Worm (Caenorhabditis elegans) whole organism, L4 larva: ENCODE measurements around the gene F13E6.2.

Source experiments
- D1046.2 ChIP-seq: fragments of 200-800 bp; sonication (Bioruptor generic); IDR thresholded peaks from 2 replicates; pipeline ENCODE4 v1.3.6; 2022; ENCODE audit warnings: missing genetic modification characterization, missing compliant biosample characterization
- F26F4.8 ChIP-seq: fragments of 200-800 bp; sonication (Bioruptor generic); conservative IDR thresholded peaks from 2 replicates; pipeline ENCODE4 v1.3.6; 2022; ENCODE audit warnings: missing genetic modification characterization, missing compliant biosample characterization
- T26A8.4 ChIP-seq: fragments of 200-800 bp; sonication (Bioruptor generic); IDR thresholded peaks from 2 replicates; pipeline ENCODE4 v1.3.6; 2022; ENCODE audit warnings: missing genetic modification characterization, missing compliant biosample characterization
- Y105C5A.15 ChIP-seq: fragments of 200-800 bp; sonication (Bioruptor generic); IDR thresholded peaks from 2 replicates; pipeline ENCODE4 v1.3.6; 2022; ENCODE audit warnings: missing genetic modification characterization, missing compliant biosample characterization
- Y48G9A.11 ChIP-seq: fragments of 200-800 bp; sonication (Bioruptor generic); IDR thresholded peaks from 2 replicates; pipeline ENCODE4 v1.3.6; 2022; ENCODE audit warnings: missing genetic modification reagents, missing genetic modification characterization, missing compliant biosample characterization
- Y5F2A.4 ChIP-seq: fragments of 200-800 bp; sonication (Bioruptor generic); optimal IDR thresholded peaks from 2 replicates; lab custom pipeline; 2018; ENCODE audit warnings: mild to moderate bottlenecking, missing genetic modification characterization, missing compliant biosample characterization
- aha-1 ChIP-seq: fragments of 150-350 bp; peaks from one replicate; lab custom pipeline; 2014; ENCODE audit warnings: missing biosample characterization, missing genetic modification characterization
- arid-1 ChIP-seq: fragments of 200-800 bp; sonication (Bioruptor generic); conservative IDR thresholded peaks from 2 replicates; pipeline ENCODE4 v1.3.6; 2022; ENCODE audit warnings: missing genetic modification reagents, missing genetic modification characterization, missing compliant biosample characterization
- ceh-20 ChIP-seq: fragments of 200-800 bp; sonication (Bioruptor generic); IDR thresholded peaks from 2 replicates; pipeline ENCODE4 v1.3.6; 2022; ENCODE audit warnings: missing genetic modification reagents, missing genetic modification characterization, missing compliant biosample characterization
- ceh-44 ChIP-seq: fragments of 200-800 bp; sonication (Bioruptor generic); IDR thresholded peaks from 2 replicates; pipeline ENCODE4 v1.3.6; 2022; ENCODE audit warnings: missing genetic modification reagents, missing genetic modification characterization, missing compliant biosample characterization
- ctbp-1 ChIP-seq: fragments of 200-800 bp; sonication (Bioruptor generic); IDR thresholded peaks from 2 replicates; pipeline ENCODE4 v1.3.6; 2022; ENCODE audit warnings: missing genetic modification reagents, missing genetic modification characterization, missing compliant biosample characterization
- daf-16 ChIP-seq, 3 experiments: sonication (generic microtip); optimal IDR thresholded peaks; 2 replicates each; lab custom pipeline; 2016 to 2017; ENCODE audit warnings: missing genetic modification characterization in 3 of 3, missing genetic modification reagents in 3 of 3, mild to moderate bottlenecking in 2 of 3, missing compliant biosample characterization in 2 of 3, missing biosample characterization in 1 of 3, moderate library complexity in 1 of 3
- daf-19 ChIP-seq: fragments of 200-800 bp; sonication (Bioruptor generic); conservative IDR thresholded peaks from 2 replicates; pipeline ENCODE4 v1.3.6; 2022; ENCODE audit warnings: missing genetic modification characterization, missing compliant biosample characterization
- dmd-6 ChIP-seq: fragments of 200-800 bp; sonication (Bioruptor generic); IDR thresholded peaks from 2 replicates; pipeline ENCODE4 v1.3.6; 2022; ENCODE audit warnings: missing genetic modification reagents, missing genetic modification characterization, missing compliant biosample characterization
- duxl-1 ChIP-seq: sonication (generic microtip); optimal IDR thresholded peaks from 2 replicates; lab custom pipeline; 2016; ENCODE audit warnings: mild to moderate bottlenecking, missing genetic modification characterization, moderate library complexity, missing compliant biosample characterization; ENCODE audit not compliant: poor library complexity
- hlh-30 ChIP-seq: sonication (generic microtip); optimal IDR thresholded peaks from 2 replicates; lab custom pipeline; 2017; ENCODE audit warnings: antibody characterized with exemption, mild to moderate bottlenecking, missing genetic modification characterization, missing compliant biosample characterization; ENCODE audit not compliant: insufficient read depth
- hmg-1.1 ChIP-seq: fragments of 200-800 bp; sonication (Bioruptor generic); IDR thresholded peaks from 2 replicates; pipeline ENCODE4 v1.3.6; 2022; ENCODE audit warnings: missing genetic modification reagents, missing genetic modification characterization, missing compliant biosample characterization
- lim-7 ChIP-seq: fragments of 200-800 bp; sonication (Bioruptor generic); IDR thresholded peaks from 2 replicates; pipeline ENCODE4 v1.3.6; 2022; ENCODE audit warnings: missing genetic modification characterization, missing compliant biosample characterization
- lin-1 ChIP-seq: fragments of 200-800 bp; sonication (Bioruptor generic); IDR thresholded peaks from 2 replicates; pipeline ENCODE4 v1.3.6; 2022; ENCODE audit warnings: missing genetic modification reagents, missing genetic modification characterization, missing compliant biosample characterization
- lin-38 ChIP-seq: fragments of 200-800 bp; sonication (Bioruptor generic); IDR thresholded peaks from 2 replicates; pipeline ENCODE4 v1.3.6; 2022; ENCODE audit warnings: missing genetic modification reagents, missing genetic modification characterization, missing compliant biosample characterization
- lir-3 ChIP-seq: sonication (generic microtip); optimal IDR thresholded peaks from 2 replicates; lab custom pipeline; 2016; ENCODE audit warnings: mild to moderate bottlenecking, missing genetic modification characterization, missing compliant biosample characterization
- madf-5 ChIP-seq, 2 experiments: fragments of 200-800 bp; sonication (Bioruptor generic); IDR thresholded peaks; 2 replicates each; pipeline ENCODE4 v1.3.6; 2022; ENCODE audit warnings: missing compliant biosample characterization in 2 of 2, missing genetic modification characterization in 2 of 2
- madf-9 ChIP-seq: fragments of 200-800 bp; sonication (Bioruptor generic); conservative IDR thresholded peaks from 2 replicates; pipeline ENCODE4 v1.3.6; 2022; ENCODE audit warnings: missing genetic modification reagents, missing genetic modification characterization, missing compliant biosample characterization
- mdt-29 ChIP-seq: fragments of 200-800 bp; sonication (Bioruptor generic); IDR thresholded peaks from 2 replicates; pipeline ENCODE4 v1.3.6; 2022; ENCODE audit warnings: missing genetic modification reagents, missing genetic modification characterization, missing compliant biosample characterization
- mxl-3 ChIP-seq: fragments of 200-800 bp; sonication (Bioruptor generic); optimal IDR thresholded peaks from 2 replicates; lab custom pipeline; 2018; ENCODE audit warnings: mild to moderate bottlenecking, missing genetic modification characterization, missing compliant biosample characterization
- nhr-10 ChIP-seq: fragments of 150-350 bp; optimal IDR thresholded peaks from 2 replicates; lab custom pipeline; 2014; ENCODE audit warnings: missing biosample characterization, missing genetic modification characterization
- nhr-11 ChIP-seq: fragments of 150-350 bp; optimal IDR thresholded peaks from 2 replicates; lab custom pipeline; 2014; ENCODE audit warnings: missing biosample characterization, missing genetic modification characterization
- nhr-111 ChIP-seq: fragments of 200-800 bp; sonication (Bioruptor generic); optimal IDR thresholded peaks from 2 replicates; lab custom pipeline; 2018; ENCODE audit warnings: mild to moderate bottlenecking, missing genetic modification characterization, missing compliant biosample characterization
- nhr-28 ChIP-seq: fragments of 150-350 bp; optimal IDR thresholded peaks from 2 replicates; lab custom pipeline; 2014; ENCODE audit warnings: missing biosample characterization, missing genetic modification characterization
- nhr-76 ChIP-seq: fragments of 150-350 bp; optimal IDR thresholded peaks from 2 replicates; lab custom pipeline; 2014; ENCODE audit warnings: missing biosample characterization, missing genetic modification characterization
- nhr-77 ChIP-seq: fragments of 150-350 bp; optimal IDR thresholded peaks from 2 replicates; lab custom pipeline; 2014; ENCODE audit warnings: missing biosample characterization, missing genetic modification characterization
- pha-4 ChIP-seq, 2 experiments: fragments of 150-350 bp in 1 of 2; fragments of 200-800 bp in 1 of 2; sonication (Bioruptor generic) in 1 of 2; IDR thresholded peaks in 1 of 2; optimal IDR thresholded peaks in 1 of 2; 2 replicates each; pipeline versions ENCODE4 v1.3.6 to Lab custom; 2014 to 2022; ENCODE audit warnings: missing genetic modification characterization in 2 of 2, missing genetic modification reagents in 2 of 2, missing biosample characterization in 1 of 2, missing compliant biosample characterization in 1 of 2
- php-3 ChIP-seq: fragments of 200-800 bp; sonication (Bioruptor generic); IDR thresholded peaks from 2 replicates; pipeline ENCODE4 v1.3.6; 2022; ENCODE audit warnings: missing genetic modification reagents, missing genetic modification characterization, missing compliant biosample characterization
- pqm-1 ChIP-seq: sonication (generic microtip); optimal IDR thresholded peaks from 2 replicates; lab custom pipeline; 2017; ENCODE audit warnings: missing biosample characterization, missing genetic modification characterization
- rbr-2 ChIP-seq: sonication (generic microtip); optimal IDR thresholded peaks from 2 replicates; lab custom pipeline; 2016; ENCODE audit warnings: missing genotype, missing genetic modification characterization, missing compliant biosample characterization
- saeg-2 ChIP-seq: fragments of 200-800 bp; sonication (Bioruptor generic); IDR thresholded peaks from 2 replicates; pipeline ENCODE4 v1.3.6; 2022; ENCODE audit warnings: missing genetic modification reagents, missing genetic modification characterization, missing compliant biosample characterization
- sdz-12 ChIP-seq: fragments of 200-800 bp; sonication (Bioruptor generic); optimal IDR thresholded peaks from 2 replicates; lab custom pipeline; 2018; ENCODE audit warnings: mild to moderate bottlenecking, missing genetic modification characterization, missing compliant biosample characterization
- skn-1 ChIP-seq: fragments of 150-350 bp; optimal IDR thresholded peaks from 2 replicates; lab custom pipeline; 2014; ENCODE audit warnings: missing biosample characterization, missing genetic modification characterization
- snpc-1.2 ChIP-seq: fragments of 200-800 bp; sonication (Bioruptor generic); IDR thresholded peaks from 2 replicates; pipeline ENCODE4 v1.3.6; 2022; ENCODE audit warnings: missing genetic modification reagents, missing genetic modification characterization, missing compliant biosample characterization
- snpc-4 ChIP-seq: fragments of 150-350 bp; optimal IDR thresholded peaks from 2 replicates; lab custom pipeline; 2014; ENCODE audit warnings: missing biosample characterization, missing genetic modification characterization
- spr-3 ChIP-seq: fragments of 200-800 bp; sonication (Bioruptor generic); optimal IDR thresholded peaks from 2 replicates; lab custom pipeline; 2018; ENCODE audit warnings: mild to moderate bottlenecking, missing genetic modification characterization, missing compliant biosample characterization
- tag-97 ChIP-seq: fragments of 200-800 bp; sonication (Bioruptor generic); IDR thresholded peaks from 2 replicates; pipeline ENCODE4 v1.3.6; 2022; ENCODE audit warnings: missing genetic modification characterization, missing compliant biosample characterization
- tra-1 ChIP-seq: fragments of 200-800 bp; sonication (Bioruptor generic); IDR thresholded peaks from 2 replicates; pipeline ENCODE4 v1.3.6; 2022; ENCODE audit warnings: missing genetic modification reagents, missing genetic modification characterization, missing compliant biosample characterization
- unc-39 ChIP-seq: sonication (generic microtip); optimal IDR thresholded peaks from 2 replicates; lab custom pipeline; 2017; ENCODE audit warnings: missing biosample characterization, missing genetic modification characterization
- vab-7 ChIP-seq: fragments of 200-800 bp; sonication (Bioruptor generic); IDR thresholded peaks from 2 replicates; pipeline ENCODE4 v1.3.6; 2022; ENCODE audit warnings: missing genetic modification reagents, missing genetic modification characterization, missing compliant biosample characterization
- zfp-2 ChIP-seq: sonication (generic microtip); optimal IDR thresholded peaks from 2 replicates; lab custom pipeline; 2016; ENCODE audit warnings: mild to moderate bottlenecking, missing genetic modification characterization, missing compliant biosample characterization
- zip-11 ChIP-seq: fragments of 200-800 bp; sonication (Bioruptor generic); IDR thresholded peaks from 2 replicates; pipeline ENCODE4 v1.3.6; 2022; ENCODE audit warnings: missing genetic modification characterization, missing compliant biosample characterization

The F13E6.2 gene

ce11 chrX:10667424-10668291, 6.4 kb downstream of the F13E6.2 start:
- TF ChIP-seq mdt-29 (GFP tag; lab: Robert Waterston, UW) (no peak), nhr-111 (GFP tag; lab: Kevin White, UChicago) (no peak), snpc-4 (tag; lab: Kevin White, UChicago) (no peak), dmd-6 (peak; percentile 51), tag-97 (GFP tag; lab: Robert Waterston, UW) (no peak), lir-3 (tag; lab: Kevin White, UChicago) (peak; percentile 28), aha-1 (tag; lab: Kevin White, UChicago) (peak; percentile 95), T26A8.4 (GFP tag; lab: Robert Waterston, UW) (peak; percentile 27), nhr-10 (tag; lab: Kevin White, UChicago) (no peak), Y105C5A.15 (GFP tag; lab: Robert Waterston, UW) (peak; percentile 72; the same call in 1 of the 2 replicates), sdz-12 (GFP tag; lab: Kevin White, UChicago) (no peak), hlh-30 (peak; percentile 36), pha-4 (GFP tag; IDR thresholded peaks at IDR 0.05; lab: Robert Waterston, UW) (0 out of 2 replicates have a peak, but pooled peaks have one; percentile 46), pha-4 (tag; optimal IDR thresholded peaks at IDR 0.05; lab: Kevin White, UChicago) (no peak), mxl-3 (GFP tag; lab: Kevin White, UChicago) (peak; percentile 21), madf-9 (GFP tag; lab: Robert Waterston, UW) (peak; percentile 48; the same call in 1 of the 2 replicates), madf-5 (GFP tag; IDR thresholded peaks at IDR 0.05; lab: Robert Waterston, UW) (peak; percentile 41 to 71; a peak in 2 of 4 replicates), ceh-20 (GFP tag; lab: Robert Waterston, UW) (no peak), lin-38 (GFP tag; lab: Robert Waterston, UW) (peak; percentile 67), daf-19 (GFP tag; lab: Robert Waterston, UW) (0 out of 2 replicates have a peak, but pooled peaks have one; percentile 29), daf-16 (GFP tag; optimal IDR thresholded peaks at IDR 0.05; lab: Kevin White, UChicago) (peak in 1 of 2 experiments; percentile 46), daf-16 (tag; optimal IDR thresholded peaks at IDR 0.05; lab: Kevin White, UChicago) (peak; percentile 41), spr-3 (peak; percentile 16), Y48G9A.11 (GFP tag; lab: Robert Waterston, UW) (peak; percentile 56), lin-1 (GFP tag; lab: Robert Waterston, UW) (peak; percentile 73), saeg-2 (GFP tag; lab: Robert Waterston, UW) (no peak), rbr-2 (tag; lab: Kevin White, UChicago) (no peak), Y5F2A.4 (GFP tag; lab: Kevin White, UChicago) (no peak), lim-7 (GFP tag; lab: Robert Waterston, UW) (peak; percentile 91), F26F4.8 (GFP tag; lab: Robert Waterston, UW) (peak; percentile 59; the same call in 1 of the 2 replicates), zip-11 (GFP tag; lab: Robert Waterston, UW) (0 out of 2 replicates have a peak, but pooled peaks have one; percentile 11), duxl-1 (tag; lab: Kevin White, UChicago) (peak; percentile 73), php-3 (GFP tag; lab: Robert Waterston, UW) (no peak), snpc-1.2 (peak; percentile 86), unc-39 (tag; lab: Kevin White, UChicago) (no peak), nhr-28 (peak; percentile 13), zfp-2 (no peak), D1046.2 (GFP tag; lab: Robert Waterston, UW) (0 out of 2 replicates have a peak, but pooled peaks have one; percentile 43), hmg-1.1 (GFP tag; lab: Robert Waterston, UW) (peak; percentile 22; the same call in 1 of the 2 replicates), pqm-1 (no peak), nhr-77 (tag; lab: Kevin White, UChicago) (peak; percentile 39), ceh-44 (GFP tag; lab: Robert Waterston, UW) (0 out of 2 replicates have a peak, but pooled peaks have one; percentile 20), vab-7 (peak; percentile 78), ctbp-1 (GFP tag; lab: Robert Waterston, UW) (peak; percentile 27; the same call in 1 of the 2 replicates), tra-1 (GFP tag; lab: Robert Waterston, UW) (0 out of 2 replicates have a peak, but pooled peaks have one; percentile 43), nhr-76 (tag; lab: Kevin White, UChicago) (no peak), nhr-11 (no peak), arid-1 (GFP tag; lab: Robert Waterston, UW) (peak; percentile 59; the same call in 1 of the 2 replicates), skn-1 (tag; lab: Kevin White, UChicago) (no peak)
